Worm (Caenorhabditis elegans) whole organism, L1 larva: ENCODE data around the gene rps-12.

Experiments
- C04F5.9 ChIP-seq: sonication (generic microtip); optimal IDR thresholded peaks from 2 replicates; lab custom pipeline; 2016; ENCODE audit warnings: missing genetic modification characterization, missing compliant biosample characterization
- C34B4.2 ChIP-seq: sonication (generic microtip); optimal IDR thresholded peaks from 2 replicates; lab custom pipeline; 2017; ENCODE audit warnings: mild to moderate bottlenecking, missing genetic modification characterization, missing compliant biosample characterization
- F16B12.6 ChIP-seq: fragments of 150-350 bp; optimal IDR thresholded peaks from 2 replicates; lab custom pipeline; 2014; ENCODE audit warnings: missing biosample characterization, missing genetic modification characterization
- Y116A8C.19 ChIP-seq: sonication (generic microtip); optimal IDR thresholded peaks from 2 replicates; lab custom pipeline; 2016; ENCODE audit warnings: missing compliant biosample characterization, missing genetic modification characterization, borderline replicate concordance
- aly-2 ChIP-seq: fragments of 150-350 bp; optimal IDR thresholded peaks from 2 replicates; lab custom pipeline; 2014; ENCODE audit warnings: missing biosample characterization, missing genetic modification characterization
- ama-1 ChIP-seq: fragments of 150-350 bp; optimal IDR thresholded peaks from 2 replicates; lab custom pipeline; 2014
- blmp-1 ChIP-seq: fragments of 150-350 bp; optimal IDR thresholded peaks from 2 replicates; lab custom pipeline; 2014; ENCODE audit warnings: missing biosample characterization, missing genetic modification characterization
- ceh-63 ChIP-seq: fragments of 200-800 bp; sonication (Bioruptor generic); optimal IDR thresholded peaks from 2 replicates; lab custom pipeline; 2018; ENCODE audit warnings: mild to moderate bottlenecking, missing genetic modification characterization, missing compliant biosample characterization
- ceh-8 ChIP-seq: fragments of 200-800 bp; sonication (Bioruptor generic); optimal IDR thresholded peaks from 2 replicates; lab custom pipeline; 2018; ENCODE audit warnings: mild to moderate bottlenecking, missing genetic modification characterization, moderate library complexity, missing compliant biosample characterization
- ceh-82 ChIP-seq, 3 experiments: fragments of 150-350 bp in 1 of 3; sonication (generic microtip) in 2 of 3; optimal IDR thresholded peaks; 2 replicates each; lab custom pipeline; 2014 to 2017; ENCODE audit warnings: missing biosample characterization in 3 of 3, missing genetic modification characterization in 3 of 3
- ceh-88 ChIP-seq: fragments of 200-800 bp; sonication (Bioruptor generic); IDR thresholded peaks from 2 replicates; pipeline ENCODE4 v1.3.6; 2022; ENCODE audit warnings: missing genetic modification characterization, missing compliant biosample characterization
- ceh-90 ChIP-seq: sonication (generic microtip); optimal IDR thresholded peaks from 2 replicates; lab custom pipeline; 2016; ENCODE audit warnings: missing genetic modification characterization, missing compliant biosample characterization
- dpl-1 ChIP-seq, 3 experiments: fragments of 150-350 bp in 2 of 3; sonication (generic microtip) in 1 of 3; optimal IDR thresholded peaks; 2 replicates each; lab custom pipeline; 2014 to 2017; ENCODE audit warnings: missing biosample characterization in 3 of 3, missing genetic modification characterization in 3 of 3, missing genetic modification reagents in 3 of 3
- efl-1 ChIP-seq, 4 experiments: fragments of 150-350 bp; optimal IDR thresholded peaks in 3 of 4; peaks in 1 of 4; 1 replicate in 1 of 4; 2 replicates in 3 of 4; lab custom pipeline; 2014; ENCODE audit warnings: missing biosample characterization in 2 of 4, missing genetic modification characterization in 2 of 4, missing genetic modification reagents in 2 of 4
- efl-3 ChIP-seq: fragments of 200-800 bp; sonication (Bioruptor generic); optimal IDR thresholded peaks from 2 replicates; lab custom pipeline; 2018; ENCODE audit warnings: mild to moderate bottlenecking, missing genetic modification characterization, missing compliant biosample characterization
- egl-27 ChIP-seq, 2 experiments: fragments of 150-350 bp in 1 of 2; sonication (generic microtip); optimal IDR thresholded peaks; 3 replicates each; lab custom pipeline; 2017 to 2018; ENCODE audit warnings: missing biosample characterization in 2 of 2, missing genetic modification characterization in 2 of 2, missing genetic modification reagents in 2 of 2
- elt-3 ChIP-seq, 6 experiments: fragments of 150-350 bp in 1 of 6; sonication (generic microtip); optimal IDR thresholded peaks; 2 replicates each; lab custom pipeline; 2017 to 2018; ENCODE audit warnings: missing biosample characterization in 6 of 6, missing genetic modification characterization in 6 of 6, inconsistent platforms in 1 of 6
- ets-5 ChIP-seq: fragments of 200-800 bp; sonication (Bioruptor generic); IDR thresholded peaks from 2 replicates; pipeline ENCODE4 v1.3.6; 2022; ENCODE audit warnings: missing genetic modification characterization, missing compliant biosample characterization
- fkh-4 ChIP-seq: sonication (generic microtip); optimal IDR thresholded peaks from 2 replicates; lab custom pipeline; 2016; ENCODE audit warnings: missing compliant biosample characterization, missing genetic modification characterization, borderline replicate concordance
- fkh-8 ChIP-seq: sonication (generic microtip); optimal IDR thresholded peaks from 2 replicates; lab custom pipeline; 2016; ENCODE audit warnings: mild to moderate bottlenecking, missing genetic modification characterization, missing compliant biosample characterization
- fos-1 ChIP-seq: fragments of 150-350 bp; optimal IDR thresholded peaks from 2 replicates; lab custom pipeline; 2014; ENCODE audit warnings: missing biosample characterization, missing genetic modification characterization
- grh-1 ChIP-seq: fragments of 200-800 bp; sonication (Bioruptor generic); IDR thresholded peaks from 2 replicates; pipeline ENCODE4 v1.3.6; 2022; ENCODE audit warnings: missing genetic modification reagents, missing genetic modification characterization, missing compliant biosample characterization
- hlh-17 ChIP-seq: fragments of 200-800 bp; sonication (Bioruptor generic); optimal IDR thresholded peaks from 2 replicates; lab custom pipeline; 2018; ENCODE audit warnings: missing genetic modification characterization, mild to moderate bottlenecking, missing compliant biosample characterization, moderate library complexity, borderline replicate concordance
- hlh-4 ChIP-seq: sonication (generic microtip); optimal IDR thresholded peaks from 2 replicates; lab custom pipeline; 2016; ENCODE audit warnings: mild to moderate bottlenecking, missing genetic modification characterization, missing compliant biosample characterization
- hpl-2 ChIP-seq: fragments of 150-350 bp; optimal IDR thresholded peaks from 2 replicates; lab custom pipeline; 2014; ENCODE audit warnings: missing biosample characterization, missing genetic modification reagents, missing genetic modification characterization
- irx-1 ChIP-seq: sonication (generic microtip); optimal IDR thresholded peaks from 2 replicates; lab custom pipeline; 2016; ENCODE audit warnings: missing genetic modification characterization, missing compliant biosample characterization
- isw-1 ChIP-seq: fragments of 200-800 bp; sonication (Bioruptor generic); IDR thresholded peaks from 2 replicates; pipeline ENCODE4 v1.3.6; 2022; ENCODE audit warnings: missing genetic modification characterization, missing compliant biosample characterization
- jun-1 ChIP-seq: fragments of 150-350 bp; optimal IDR thresholded peaks from 2 replicates; lab custom pipeline; 2014; ENCODE audit warnings: missing biosample characterization, missing genetic modification reagents, missing genetic modification characterization
- lin-13 ChIP-seq: fragments of 150-350 bp; optimal IDR thresholded peaks from 2 replicates; lab custom pipeline; 2014; ENCODE audit warnings: missing biosample characterization, missing genetic modification reagents, missing genetic modification characterization
- lin-14 ChIP-seq: fragments of 200-800 bp; sonication (Bioruptor generic); optimal IDR thresholded peaks from 2 replicates; lab custom pipeline; 2018; ENCODE audit warnings: mild to moderate bottlenecking, missing genetic modification characterization, moderate library complexity, missing compliant biosample characterization
- lin-15B ChIP-seq: fragments of 150-350 bp; sonication (generic microtip); optimal IDR thresholded peaks from 3 replicates; lab custom pipeline; 2014; ENCODE audit warnings: missing biosample characterization, missing genetic modification characterization
- lin-35 ChIP-seq, 2 experiments: fragments of 150-350 bp; optimal IDR thresholded peaks; 2 replicates each; lab custom pipeline; 2014; ENCODE audit warnings: missing biosample characterization in 2 of 2, missing genetic modification characterization in 2 of 2, missing genetic modification reagents in 2 of 2
- lir-3 ChIP-seq: sonication (generic microtip); optimal IDR thresholded peaks from 2 replicates; lab custom pipeline; 2016; ENCODE audit warnings: mild to moderate bottlenecking, missing genetic modification characterization, moderate library complexity, missing compliant biosample characterization; ENCODE audit not compliant: poor library complexity
- mab-9 ChIP-seq: fragments of 200-800 bp; sonication (Bioruptor generic); IDR thresholded peaks from 2 replicates; pipeline ENCODE4 v1.3.6; 2022; ENCODE audit warnings: missing genetic modification reagents, missing genetic modification characterization, missing compliant biosample characterization
- mep-1 ChIP-seq: fragments of 150-350 bp; optimal IDR thresholded peaks from 2 replicates; lab custom pipeline; 2014; ENCODE audit warnings: missing biosample characterization, missing genetic modification characterization
- nhr-11 ChIP-seq: fragments of 150-350 bp; optimal IDR thresholded peaks from 2 replicates; lab custom pipeline; 2014; ENCODE audit warnings: missing biosample characterization, missing genetic modification characterization
- nhr-19 ChIP-seq: fragments of 200-800 bp; sonication (Bioruptor generic); conservative IDR thresholded peaks from 2 replicates; pipeline ENCODE4 v1.3.6; 2022; ENCODE audit warnings: missing genetic modification characterization, missing compliant biosample characterization
- nhr-28 ChIP-seq: fragments of 150-350 bp; optimal IDR thresholded peaks from 2 replicates; lab custom pipeline; 2014; ENCODE audit warnings: missing biosample characterization, missing genetic modification characterization
- nhr-71 ChIP-seq: sonication (generic microtip); optimal IDR thresholded peaks from 2 replicates; lab custom pipeline; 2016; ENCODE audit warnings: mild to moderate bottlenecking, missing genetic modification characterization, moderate library complexity, missing compliant biosample characterization
- nhr-77 ChIP-seq: fragments of 150-350 bp; optimal IDR thresholded peaks from 2 replicates; lab custom pipeline; 2014; ENCODE audit warnings: missing biosample characterization, missing genetic modification characterization
- nhr-85 ChIP-seq: sonication (generic microtip); peaks from one replicate; lab custom pipeline; 2016; ENCODE audit warnings: missing genetic modification characterization, inconsistent platforms, missing compliant biosample characterization
- nhr-90 ChIP-seq: sonication (generic microtip); optimal IDR thresholded peaks from 2 replicates; lab custom pipeline; 2016; ENCODE audit warnings: mild to moderate bottlenecking, missing genetic modification characterization, missing compliant biosample characterization; ENCODE audit not compliant: poor library complexity
- pag-3 ChIP-seq: sonication (generic microtip); optimal IDR thresholded peaks from 2 replicates; lab custom pipeline; 2017; ENCODE audit warnings: missing genetic modification characterization, mild to moderate bottlenecking, missing compliant biosample characterization, antibody characterized with exemption, borderline replicate concordance; ENCODE audit not compliant: insufficient read depth
- pqm-1 ChIP-seq: sonication (generic microtip); optimal IDR thresholded peaks from 3 replicates; lab custom pipeline; 2017; ENCODE audit warnings: missing biosample characterization, missing genetic modification characterization
- snpc-4 ChIP-seq: fragments of 150-350 bp; optimal IDR thresholded peaks from 2 replicates; lab custom pipeline; 2014; ENCODE audit warnings: missing biosample characterization, missing genetic modification characterization
- sox-4 ChIP-seq: sonication (generic microtip); optimal IDR thresholded peaks from 2 replicates; lab custom pipeline; 2016; ENCODE audit warnings: missing genetic modification characterization, missing compliant biosample characterization
- sup-37 ChIP-seq: fragments of 200-800 bp; sonication (Bioruptor generic); optimal IDR thresholded peaks from 2 replicates; lab custom pipeline; 2018; ENCODE audit warnings: mild to moderate bottlenecking, missing genetic modification characterization, missing compliant biosample characterization
- swsn-7 ChIP-seq: sonication (generic microtip); optimal IDR thresholded peaks from 2 replicates; lab custom pipeline; 2016; ENCODE audit warnings: missing genetic modification characterization, missing compliant biosample characterization
- unc-30 ChIP-seq: sonication (generic microtip); optimal IDR thresholded peaks from 2 replicates; lab custom pipeline; 2017; ENCODE audit warnings: missing biosample characterization, missing genetic modification characterization
- xbp-1 ChIP-seq: sonication (generic microtip); optimal IDR thresholded peaks from 2 replicates; lab custom pipeline; 2016; ENCODE audit warnings: missing genetic modification characterization, missing compliant biosample characterization
- zip-4 ChIP-seq: fragments of 200-800 bp; sonication (Bioruptor generic); optimal IDR thresholded peaks from 2 replicates; lab custom pipeline; 2018; ENCODE audit warnings: mild to moderate bottlenecking, missing genetic modification characterization, moderate library complexity, missing compliant biosample characterization

The rps-12 gene

DNA sequence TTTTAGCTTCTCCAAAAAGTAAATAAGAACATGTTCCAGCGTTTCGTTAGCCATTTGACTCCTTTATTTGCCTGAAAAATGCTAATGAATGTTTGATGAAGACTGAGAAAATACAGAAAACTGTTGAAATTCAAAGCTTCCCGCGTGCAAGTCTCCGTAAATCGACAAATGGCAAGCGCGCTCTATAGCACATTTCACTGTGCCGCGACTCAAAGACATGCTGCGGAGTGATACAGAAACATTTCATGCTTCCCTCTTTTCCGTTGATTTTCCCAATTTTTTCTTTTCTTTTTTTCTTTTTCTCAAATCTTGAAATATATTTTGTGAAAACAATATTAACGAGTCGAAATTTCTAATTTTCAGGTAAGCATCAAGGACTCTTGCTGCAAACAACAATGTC lies at the start of gene rps-12, which contains the start of gene ska-3:
Gene rps-12 (plus strand): TSS at position 364 of the 400 bp plus-strand sequence.
Gene ska-3 (minus strand): TSS at position 71 of the 400 bp plus-strand sequence.
- peak; percentile 96 to 100 (median 99) for TF ChIP-seq elt-3 (tag; optimal IDR thresholded peaks at IDR 0.05; lab: Kevin White, UChicago)
- peak; percentile 96 for TF ChIP-seq nhr-11
- TF ChIP-seq sox-4 (tag; lab: Kevin White, UChicago): peak; percentile 89
- TF ChIP-seq swsn-7 (tag; lab: Kevin White, UChicago): peak; percentile 99
- peak; percentile 97 for TF ChIP-seq grh-1 (GFP tag; lab: Robert Waterston, UW)
- TF ChIP-seq C04F5.9: peak; percentile 96
- peak; percentile 33 for TF ChIP-seq unc-30
- peak; percentile 94 for TF ChIP-seq mab-9 (GFP tag; lab: Robert Waterston, UW)
- TF ChIP-seq aly-2: peak; percentile 98
- peak; percentile 40 for TF ChIP-seq efl-3 (GFP tag; lab: Kevin White, UChicago)
- TF ChIP-seq efl-1 (optimal IDR thresholded peaks at IDR 0.05; lab: Kevin White, UChicago): peak; percentile 98 to 99
- peak; percentile 95 to 100 for TF ChIP-seq efl-1 (GFP tag; optimal IDR thresholded peaks at IDR 0.05 in 1 of 2; lab: Kevin White, UChicago)
- peak; percentile 95 for TF ChIP-seq ceh-88 (GFP tag; lab: Robert Waterston, UW)
- TF ChIP-seq isw-1: peak; percentile 99
- peak; percentile 99 for TF ChIP-seq nhr-85
- peak; percentile 99 to 100 (median 100) for TF ChIP-seq ceh-82 (tag; optimal IDR thresholded peaks at IDR 0.05; lab: Kevin White, UChicago)
- TF ChIP-seq sup-37 (GFP tag; lab: Kevin White, UChicago): peak; percentile 93
- TF ChIP-seq pag-3: peak; percentile 87
- TF ChIP-seq C34B4.2 (tag; lab: Kevin White, UChicago): peak; percentile 88
- TF ChIP-seq nhr-90 (tag; lab: Kevin White, UChicago): peak; percentile 99
- peak; percentile 90 to 92 for TF ChIP-seq egl-27 (tag; optimal IDR thresholded peaks at IDR 0.05; lab: Kevin White, UChicago)
- TF ChIP-seq fkh-8 (tag; lab: Kevin White, UChicago): peak; percentile 99
- TF ChIP-seq ama-1 (lab: Kevin White, UChicago): peak; percentile 93
- TF ChIP-seq hpl-2 (GFP tag; lab: Kevin White, UChicago): peak; percentile 96
- peak; percentile 97 to 99 (median 98) for TF ChIP-seq dpl-1 (GFP tag; optimal IDR thresholded peaks at IDR 0.05; lab: Kevin White, UChicago)
- TF ChIP-seq Y116A8C.19: peak; percentile 14
- TF ChIP-seq ceh-90 (tag; lab: Kevin White, UChicago): peak; percentile 69
- TF ChIP-seq fos-1 (tag; lab: Kevin White, UChicago): peak; percentile 98
- peak; percentile 98 for TF ChIP-seq lin-14 (GFP tag; lab: Kevin White, UChicago)
- TF ChIP-seq nhr-28: peak; percentile 19
- TF ChIP-seq ets-5 (GFP tag; lab: Robert Waterston, UW): no peak
- TF ChIP-seq ceh-63 (GFP tag; lab: Kevin White, UChicago): peak; percentile 83
- peak; percentile 100 for TF ChIP-seq mep-1 (tag; lab: Kevin White, UChicago)
- peak; percentile 100 for TF ChIP-seq lin-15B (tag; lab: Kevin White, UChicago)
- peak; percentile 96 for TF ChIP-seq irx-1 (tag; lab: Kevin White, UChicago)
- peak; percentile 99 for TF ChIP-seq xbp-1 (tag; lab: Kevin White, UChicago)
- TF ChIP-seq blmp-1 (tag; lab: Kevin White, UChicago): peak; percentile 92
- TF ChIP-seq snpc-4 (tag; lab: Kevin White, UChicago): peak; percentile 93
- peak; percentile 99 for TF ChIP-seq nhr-77
- TF ChIP-seq lin-35 (GFP tag; optimal IDR thresholded peaks at IDR 0.05; lab: Kevin White, UChicago): peak; percentile 98 to 100
- TF ChIP-seq nhr-71 (tag; lab: Kevin White, UChicago): peak; percentile 99
- peak; percentile 92 for TF ChIP-seq fkh-4 (tag; lab: Kevin White, UChicago)
- TF ChIP-seq pqm-1 (tag; lab: Kevin White, UChicago): no peak
- peak; percentile 99 for TF ChIP-seq lin-13 (GFP tag; lab: Kevin White, UChicago)
- no peak for TF ChIP-seq hlh-4 (tag; lab: Kevin White, UChicago)
- peak; percentile 98 for TF ChIP-seq jun-1 (tag; lab: Kevin White, UChicago)
- peak; percentile 76 for TF ChIP-seq F16B12.6 (tag; lab: Kevin White, UChicago)
- TF ChIP-seq lir-3: peak; percentile 93
- peak; percentile 94 for TF ChIP-seq zip-4 (GFP tag; lab: Kevin White, UChicago)
- peak; percentile 99 for TF ChIP-seq nhr-19
- no peak for TF ChIP-seq hlh-17
- peak; percentile 97 for TF ChIP-seq ceh-8 (GFP tag; lab: Kevin White, UChicago)
